Worm (Caenorhabditis elegans) whole organism, L3 larva: ENCODE results near the gene Y4C6B.2.
A peak's percentile ranks its signal among the peaks of the same experiment; 100 is the strongest.

ENCODE experiments used
- R02D3.7 ChIP-seq: fragments of 150-350 bp; optimal IDR thresholded peaks from 2 replicates; lab custom pipeline; 2014; ENCODE audit warnings: missing biosample characterization, missing genetic modification characterization
- ZK546.5 ChIP-seq: sonication (generic microtip); optimal IDR thresholded peaks from 2 replicates; lab custom pipeline; 2017; ENCODE audit warnings: missing biosample characterization, missing genetic modification characterization
- aly-2 ChIP-seq: fragments of 150-350 bp; optimal IDR thresholded peaks from 2 replicates; lab custom pipeline; 2014; ENCODE audit warnings: missing biosample characterization, missing genetic modification characterization
- ama-1 ChIP-seq: fragments of 150-350 bp; optimal IDR thresholded peaks from 2 replicates; lab custom pipeline; 2018
- ceh-16 ChIP-seq: sonication (generic microtip); optimal IDR thresholded peaks from 2 replicates; lab custom pipeline; 2017; ENCODE audit warnings: missing biosample characterization, missing genetic modification characterization
- ceh-28 ChIP-seq: fragments of 150-350 bp; optimal IDR thresholded peaks from 2 replicates; lab custom pipeline; 2014; ENCODE audit warnings: missing biosample characterization, missing genetic modification reagents, missing genetic modification characterization
- ceh-82 ChIP-seq: fragments of 150-350 bp; optimal IDR thresholded peaks from 2 replicates; lab custom pipeline; 2014; ENCODE audit warnings: missing biosample characterization, missing genetic modification characterization
- ceh-9 ChIP-seq: sonication (generic microtip); optimal IDR thresholded peaks from 2 replicates; lab custom pipeline; 2018; ENCODE audit warnings: missing biosample characterization, missing genetic modification characterization
- daf-12 ChIP-seq: fragments of 150-350 bp; optimal IDR thresholded peaks from 2 replicates; lab custom pipeline; 2014; ENCODE audit warnings: missing biosample characterization, missing genetic modification reagents, missing genetic modification characterization
- egl-5 ChIP-seq: fragments of 150-350 bp; optimal IDR thresholded peaks from 2 replicates; lab custom pipeline; 2017; ENCODE audit warnings: missing biosample characterization, missing genetic modification reagents, missing genetic modification characterization, inconsistent platforms
- elt-1 ChIP-seq: fragments of 150-350 bp; optimal IDR thresholded peaks from 2 replicates; lab custom pipeline; 2014; ENCODE audit warnings: missing biosample characterization, missing genetic modification characterization
- elt-2 ChIP-seq: sonication (generic microtip); optimal IDR thresholded peaks from 2 replicates; lab custom pipeline; 2016; ENCODE audit warnings: missing genetic modification reagents, mild to moderate bottlenecking, missing genetic modification characterization, missing compliant biosample characterization
- elt-3 ChIP-seq, 3 experiments: fragments of 150-350 bp in 1 of 3; sonication (generic microtip) in 2 of 3; optimal IDR thresholded peaks; 2 replicates in 2 of 3; 4 replicates in 1 of 3; lab custom pipeline; 2014 to 2017; ENCODE audit warnings: missing biosample characterization in 3 of 3, missing genetic modification characterization in 3 of 3
- eor-1 ChIP-seq, 2 experiments: fragments of 150-350 bp; optimal IDR thresholded peaks; 2 replicates each; lab custom pipeline; 2014 to 2018; ENCODE audit warnings: missing biosample characterization in 2 of 2, missing genetic modification characterization in 2 of 2
- fkh-10 ChIP-seq: sonication (generic microtip); optimal IDR thresholded peaks from 2 replicates; lab custom pipeline; 2017; ENCODE audit warnings: missing biosample characterization, missing genetic modification reagents, missing genetic modification characterization
- fkh-2 ChIP-seq: fragments of 150-350 bp; optimal IDR thresholded peaks from 2 replicates; lab custom pipeline; 2014; ENCODE audit warnings: missing biosample characterization, missing genetic modification reagents, missing genetic modification characterization
- fos-1 ChIP-seq: fragments of 150-350 bp; optimal IDR thresholded peaks from 2 replicates; lab custom pipeline; 2014; ENCODE audit warnings: missing biosample characterization, missing genetic modification characterization
- hmg-11 ChIP-seq: sonication (generic microtip); optimal IDR thresholded peaks from 2 replicates; lab custom pipeline; 2016; ENCODE audit warnings: missing genetic modification characterization, missing compliant biosample characterization
- lin-15B ChIP-seq: fragments of 150-350 bp; optimal IDR thresholded peaks from 2 replicates; lab custom pipeline; 2014; ENCODE audit warnings: missing biosample characterization, missing genetic modification characterization
- lsy-12 ChIP-seq: sonication (generic microtip); optimal IDR thresholded peaks from 2 replicates; lab custom pipeline; 2016; ENCODE audit warnings: mild to moderate bottlenecking, missing genetic modification characterization, missing compliant biosample characterization
- mdl-1 ChIP-seq: fragments of 150-350 bp; optimal IDR thresholded peaks from 2 replicates; lab custom pipeline; 2014; ENCODE audit warnings: missing biosample characterization, missing genetic modification characterization
- mml-1 ChIP-seq: fragments of 150-350 bp; sonication (generic microtip); optimal IDR thresholded peaks from 3 replicates; lab custom pipeline; 2014; ENCODE audit warnings: missing biosample characterization, missing genetic modification characterization
- nfya-1 ChIP-seq: sonication (generic microtip); optimal IDR thresholded peaks from 2 replicates; lab custom pipeline; 2017; ENCODE audit warnings: missing genetic modification characterization, mild to moderate bottlenecking, missing compliant biosample characterization, antibody characterized with exemption, moderate library complexity; ENCODE audit not compliant: insufficient read depth
- nhr-11 ChIP-seq: fragments of 150-350 bp; optimal IDR thresholded peaks from 2 replicates; lab custom pipeline; 2014; ENCODE audit warnings: missing biosample characterization, missing genetic modification characterization
- nhr-23 ChIP-seq: fragments of 150-350 bp; optimal IDR thresholded peaks from 2 replicates; lab custom pipeline; 2014; ENCODE audit warnings: missing biosample characterization, missing genetic modification reagents, missing genetic modification characterization
- nhr-237 ChIP-seq: fragments of 150-350 bp; optimal IDR thresholded peaks from 2 replicates; lab custom pipeline; 2014; ENCODE audit warnings: missing biosample characterization, missing genetic modification characterization
- nhr-25 ChIP-seq: sonication (generic microtip); optimal IDR thresholded peaks from 2 replicates; lab custom pipeline; 2017; ENCODE audit warnings: missing biosample characterization, missing genetic modification characterization
- nhr-28 ChIP-seq: fragments of 150-350 bp; optimal IDR thresholded peaks from 2 replicates; lab custom pipeline; 2014; ENCODE audit warnings: missing biosample characterization, missing genetic modification characterization
- nhr-67 ChIP-seq: fragments of 150-350 bp; optimal IDR thresholded peaks from 2 replicates; lab custom pipeline; 2014; ENCODE audit warnings: missing biosample characterization, missing genetic modification characterization
- nhr-77 ChIP-seq: fragments of 150-350 bp; optimal IDR thresholded peaks from 2 replicates; lab custom pipeline; 2014; ENCODE audit warnings: missing biosample characterization, missing genetic modification characterization
- pha-4 ChIP-seq: fragments of 150-350 bp; optimal IDR thresholded peaks from 2 replicates; lab custom pipeline; 2014; ENCODE audit warnings: missing biosample characterization, missing genetic modification reagents, missing genetic modification characterization
- pqm-1 ChIP-seq: fragments of 150-350 bp; optimal IDR thresholded peaks from 2 replicates; lab custom pipeline; 2017; ENCODE audit warnings: missing biosample characterization, missing genetic modification characterization, inconsistent platforms
- sea-2 ChIP-seq: fragments of 150-350 bp; sonication (generic microtip); optimal IDR thresholded peaks from 4 replicates; lab custom pipeline; 2014; ENCODE audit warnings: missing biosample characterization, missing genetic modification reagents, missing genetic modification characterization
- skn-1 ChIP-seq: fragments of 150-350 bp; optimal IDR thresholded peaks from 2 replicates; lab custom pipeline; 2014; ENCODE audit warnings: missing biosample characterization, missing genetic modification characterization
- snpc-4 ChIP-seq: fragments of 150-350 bp; optimal IDR thresholded peaks from 2 replicates; lab custom pipeline; 2014; ENCODE audit warnings: missing biosample characterization, missing genetic modification characterization
- tbx-2 ChIP-seq: sonication (generic microtip); optimal IDR thresholded peaks from 2 replicates; lab custom pipeline; 2016; ENCODE audit warnings: mild to moderate bottlenecking, missing genetic modification characterization, missing compliant biosample characterization
- unc-39 ChIP-seq: sonication (generic microtip); optimal IDR thresholded peaks from 4 replicates; lab custom pipeline; 2017; ENCODE audit warnings: missing biosample characterization, missing genetic modification characterization
- unc-62 ChIP-seq: fragments of 150-350 bp; sonication (generic microtip); optimal IDR thresholded peaks from 4 replicates; lab custom pipeline; 2014; ENCODE audit warnings: missing biosample characterization, missing genetic modification reagents, missing genetic modification characterization
- zag-1 ChIP-seq: fragments of 150-350 bp; optimal IDR thresholded peaks from 2 replicates; lab custom pipeline; 2014; ENCODE audit warnings: missing biosample characterization, missing genetic modification characterization
- ztf-11 ChIP-seq: fragments of 150-350 bp; optimal IDR thresholded peaks from 2 replicates; lab custom pipeline; 2014; ENCODE audit warnings: missing biosample characterization, missing genetic modification characterization
- ztf-4 ChIP-seq: fragments of 150-350 bp; optimal IDR thresholded peaks from 2 replicates; lab custom pipeline; 2014; ENCODE audit warnings: missing biosample characterization, missing genetic modification characterization

The Y4C6B.2 gene

DNA sequence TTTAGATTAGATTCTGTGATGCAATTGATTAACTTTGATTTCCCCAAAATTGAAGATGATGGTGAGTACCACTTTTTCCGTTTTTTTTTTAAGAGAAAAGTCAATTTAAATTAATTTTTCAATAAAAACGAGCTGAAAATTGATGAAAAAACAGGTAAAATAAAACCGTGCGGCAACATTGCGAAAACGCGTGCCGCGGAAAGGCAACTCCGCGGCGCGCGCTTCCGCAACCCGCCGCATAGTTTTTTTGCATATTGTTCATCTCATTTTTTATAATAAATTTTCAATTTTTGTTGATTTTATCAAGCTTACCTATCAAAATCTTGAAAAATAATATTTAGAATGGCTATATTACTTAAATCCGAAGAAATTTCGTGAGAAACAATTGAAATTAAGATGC is 31.5 kb downstream of the Y4C6B.2 start:
- TF ChIP-seq nfya-1 (tag; lab: Kevin White, UChicago): peak; percentile 40
- TF ChIP-seq nhr-23 (tag; lab: Kevin White, UChicago): peak; percentile 42
- no peak for TF ChIP-seq ztf-4

DNA sequence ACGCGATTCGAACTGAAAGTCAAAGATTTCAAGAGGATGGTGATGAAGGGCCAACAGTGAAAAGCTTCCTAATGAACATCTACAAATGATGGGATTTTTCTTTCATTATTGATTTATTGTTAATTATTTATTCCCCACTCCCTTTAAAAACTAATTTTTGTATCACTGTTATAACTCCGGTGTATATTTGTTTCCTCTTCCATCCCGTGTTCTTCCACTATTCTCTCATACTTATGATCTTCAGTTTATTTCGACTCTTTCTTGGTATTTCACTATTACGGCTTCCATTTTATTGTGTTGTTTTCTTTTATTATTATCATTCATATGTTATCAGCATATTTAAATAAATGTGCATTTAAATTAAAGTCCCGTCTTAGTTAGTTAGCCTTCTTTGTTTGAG is 34.9 kb downstream of the Y4C6B.2 start:
- TF ChIP-seq eor-1 (tag; optimal IDR thresholded peaks at IDR 0.05; lab: Kevin White, UChicago) (no peak), ceh-28 (tag; lab: Kevin White, UChicago) (peak; percentile 27), ZK546.5 (tag; lab: Kevin White, UChicago) (no peak), skn-1 (tag; lab: Kevin White, UChicago) (no peak), daf-12 (no peak), snpc-4 (tag; lab: Kevin White, UChicago) (no peak), nhr-77 (tag; lab: Kevin White, UChicago) (peak; percentile 13), unc-39 (tag; lab: Kevin White, UChicago) (no peak), elt-3 (tag; optimal IDR thresholded peaks at IDR 0.05; lab: Kevin White, UChicago) (no peak), hmg-11 (no peak), elt-1 (tag; lab: Kevin White, UChicago) (no peak), R02D3.7 (tag; lab: Kevin White, UChicago) (no peak), lsy-12 (tag; lab: Kevin White, UChicago) (no peak), elt-2 (tag; lab: Kevin White, UChicago) (peak; percentile 55), nhr-25 (tag; lab: Kevin White, UChicago) (no peak), fkh-10 (GFP tag; lab: Kevin White, UChicago) (no peak), pqm-1 (tag; lab: Kevin White, UChicago) (no peak), ama-1 (lab: Kevin White, UChicago) (no peak), ztf-11 (tag; lab: Kevin White, UChicago) (no peak), lin-15B (tag; lab: Kevin White, UChicago) (no peak), ztf-4 (no peak), aly-2 (no peak), pha-4 (tag; lab: Kevin White, UChicago) (no peak), mml-1 (no peak), nhr-237 (tag; lab: Kevin White, UChicago) (no peak), nhr-11 (tag; lab: Kevin White, UChicago) (no peak), unc-62 (no peak), sea-2 (GFP tag; lab: Kevin White, UChicago) (no peak), ceh-16 (tag; lab: Kevin White, UChicago) (no peak), fos-1 (tag; lab: Kevin White, UChicago) (peak; percentile 57), nhr-67 (tag; lab: Kevin White, UChicago) (no peak), mdl-1 (tag; lab: Kevin White, UChicago) (no peak)

DNA sequence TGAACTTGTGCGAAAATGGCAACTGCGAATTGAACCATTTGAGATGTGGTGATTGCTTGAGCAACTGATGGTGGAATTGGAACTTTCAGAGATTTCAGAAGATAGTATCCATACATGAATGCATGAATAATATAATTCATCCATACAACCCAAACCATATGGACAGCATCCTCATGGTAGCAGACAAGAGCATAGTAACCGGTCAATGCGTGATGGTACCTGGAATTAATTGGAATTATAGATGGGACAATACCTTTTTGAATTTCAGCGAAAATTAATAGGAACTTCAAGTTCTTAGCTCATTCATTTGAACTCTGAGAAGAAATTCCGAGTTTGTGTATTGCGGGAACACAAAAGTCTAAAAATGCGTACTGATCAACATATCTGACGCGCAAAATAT is 35.6 kb downstream of the Y4C6B.2 start:
- no peak for TF ChIP-seq mml-1
- no peak for TF ChIP-seq snpc-4 (tag; lab: Kevin White, UChicago)
- no peak for TF ChIP-seq pha-4 (tag; lab: Kevin White, UChicago)
- TF ChIP-seq ceh-16 (tag; lab: Kevin White, UChicago): no peak
- TF ChIP-seq fkh-2 (tag; lab: Kevin White, UChicago): no peak
- no peak for TF ChIP-seq eor-1 (tag; optimal IDR thresholded peaks at IDR 0.05; lab: Kevin White, UChicago)
- no peak for TF ChIP-seq zag-1 (tag; lab: Kevin White, UChicago)
- no peak for TF ChIP-seq aly-2
- TF ChIP-seq daf-12: no peak
- TF ChIP-seq unc-39 (tag; lab: Kevin White, UChicago): no peak
- TF ChIP-seq egl-5 (tag; lab: Kevin White, UChicago): no peak
- TF ChIP-seq lin-15B (tag; lab: Kevin White, UChicago): no peak
- TF ChIP-seq ztf-4: no peak
- no peak for TF ChIP-seq R02D3.7 (tag; lab: Kevin White, UChicago)
- no peak for TF ChIP-seq skn-1 (tag; lab: Kevin White, UChicago)
- no peak for TF ChIP-seq elt-2 (tag; lab: Kevin White, UChicago)
- TF ChIP-seq fkh-10 (GFP tag; lab: Kevin White, UChicago): no peak
- TF ChIP-seq nfya-1 (tag; lab: Kevin White, UChicago): no peak
- TF ChIP-seq, all 47 proteins: peak for 0

DNA sequence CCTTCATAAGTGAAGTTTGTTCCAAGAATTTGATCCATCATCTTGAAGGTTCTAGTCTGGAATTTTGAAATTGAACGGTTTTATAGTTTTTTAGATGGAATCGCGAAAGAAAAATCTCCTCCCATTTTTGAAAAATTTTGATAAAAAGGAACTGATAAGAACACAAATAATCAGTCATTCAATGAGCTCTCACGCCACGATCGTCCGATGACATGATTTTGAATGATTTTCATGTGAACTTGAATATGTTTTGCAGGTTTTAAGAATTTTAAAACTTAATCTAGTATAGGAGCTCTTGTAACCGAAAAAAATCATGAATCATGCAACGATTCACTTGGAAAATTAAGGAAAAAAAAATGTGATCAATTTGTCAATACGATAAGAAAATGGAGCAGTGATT is 37.7 kb downstream of the Y4C6B.2 start, which contains the start of gene elo-5:
TSS of gene elo-5 (minus strand) at position 56 of the 400 bp plus-strand sequence.
- TF ChIP-seq R02D3.7 (tag; lab: Kevin White, UChicago) (no peak), ztf-11 (tag; lab: Kevin White, UChicago) (no peak), pqm-1 (tag; lab: Kevin White, UChicago) (peak; percentile 52), unc-39 (tag; lab: Kevin White, UChicago) (no peak), tbx-2 (no peak), nhr-28 (no peak), ceh-16 (tag; lab: Kevin White, UChicago) (no peak), ceh-82 (tag; lab: Kevin White, UChicago) (no peak), elt-3 (tag; optimal IDR thresholded peaks at IDR 0.05; lab: Kevin White, UChicago) (no peak), egl-5 (tag; lab: Kevin White, UChicago) (no peak), nhr-237 (tag; lab: Kevin White, UChicago) (no peak), ceh-9 (no peak), elt-2 (tag; lab: Kevin White, UChicago) (peak; percentile 91), fos-1 (tag; lab: Kevin White, UChicago) (no peak), eor-1 (tag; optimal IDR thresholded peaks at IDR 0.05; lab: Kevin White, UChicago) (no peak), pha-4 (tag; lab: Kevin White, UChicago) (peak; percentile 47), ceh-28 (tag; lab: Kevin White, UChicago) (no peak)
